Fruit fly (Drosophila melanogaster): ENCODE results near the gene CycD.

The CycD gene

dm6 chrX:15893732-15894264 is 15.7 kb downstream of the CycD start (continued):
- TF ChIP-seq CG14667 (GFP tag; IDR thresholded peaks at IDR 0.05) (no peak), CG15011 (GFP tag; optimal IDR thresholded peaks at IDR 0.05) (no peak), dmrt11E (tag; optimal IDR thresholded peaks at IDR 0.05) (no peak), CG17568 (GFP tag; optimal IDR thresholded peaks at IDR 0.05) (no peak), CG17359 (tag; optimal IDR thresholded peaks at IDR 0.05) (peak; percentile 33), zfh1 (GFP tag; IDR thresholded peaks at IDR 0.05) (no peak), Scr (GFP tag; IDR thresholded peaks at IDR 0.05; ENCODE audit: partially characterized antibody) (no peak), eve (GFP tag; optimal IDR thresholded peaks at IDR 0.05) (no peak), usp (GFP tag; optimal IDR thresholded peaks at IDR 0.05) (no peak), onecut (GFP tag; IDR thresholded peaks at IDR 0.05) (peak; percentile 35; the same call in 1 of the 2 replicates), TFAM (GFP tag; optimal IDR thresholded peaks at IDR 0.05) (no peak), Fer1 (GFP tag; optimal IDR thresholded peaks at IDR 0.05) (peak; percentile 11), dmrt99B (tag; optimal IDR thresholded peaks at IDR 0.05) (no peak), Hmr (GFP tag; optimal IDR thresholded peaks at IDR 0.05) (no peak), hkb (optimal IDR thresholded peaks at IDR 0.05) (no peak), hkb (GFP tag; IDR thresholded peaks at IDR 0.05) (peak; percentile 7; the same call in 1 of the 2 replicates), CG6689 (GFP tag; IDR thresholded peaks at IDR 0.05) (no peak), ase (GFP tag; IDR thresholded peaks at IDR 0.05) (no peak), CG6765 (GFP tag; optimal IDR thresholded peaks at IDR 0.05) (peak; percentile 1), org-1 (GFP tag; optimal IDR thresholded peaks at IDR 0.05) (peak; percentile 25), C15 (GFP tag; IDR thresholded peaks at IDR 0.05) (no peak), Mes4 (GFP tag; optimal IDR thresholded peaks at IDR 0.05) (no peak), CG3407 (GFP tag; optimal IDR thresholded peaks at IDR 0.05) (peak; percentile 39), fru (optimal IDR thresholded peaks at IDR 0.05) (no peak), Vsx1 (GFP tag; optimal IDR thresholded peaks at IDR 0.05) (peak; percentile 1), Dek (tag; optimal IDR thresholded peaks at IDR 0.05) (no peak), sens-2 (GFP tag; IDR thresholded peaks at IDR 0.05) (no peak), sd (tag; optimal IDR thresholded peaks at IDR 0.05) (no peak), run (tag; optimal IDR thresholded peaks at IDR 0.05) (no peak), CG12071 (GFP tag; optimal IDR thresholded peaks at IDR 0.05) (no peak), gfzf (GFP tag; optimal IDR thresholded peaks at IDR 0.05) (no peak), bsh (GFP tag; optimal IDR thresholded peaks at IDR 0.05) (no peak), Ptx1 (GFP tag; IDR thresholded peaks at IDR 0.05) (no peak), crp (GFP tag; optimal IDR thresholded peaks at IDR 0.05) (no peak), B-H2 (GFP tag; optimal IDR thresholded peaks at IDR 0.05) (no peak), CG14965 (GFP tag; optimal IDR thresholded peaks at IDR 0.05; ENCODE audit: borderline replicate concordance) (no peak), mam (GFP tag; optimal IDR thresholded peaks at IDR 0.05) (no peak), CG9609 (GFP tag; optimal IDR thresholded peaks at IDR 0.05) (no peak)

DNA sequence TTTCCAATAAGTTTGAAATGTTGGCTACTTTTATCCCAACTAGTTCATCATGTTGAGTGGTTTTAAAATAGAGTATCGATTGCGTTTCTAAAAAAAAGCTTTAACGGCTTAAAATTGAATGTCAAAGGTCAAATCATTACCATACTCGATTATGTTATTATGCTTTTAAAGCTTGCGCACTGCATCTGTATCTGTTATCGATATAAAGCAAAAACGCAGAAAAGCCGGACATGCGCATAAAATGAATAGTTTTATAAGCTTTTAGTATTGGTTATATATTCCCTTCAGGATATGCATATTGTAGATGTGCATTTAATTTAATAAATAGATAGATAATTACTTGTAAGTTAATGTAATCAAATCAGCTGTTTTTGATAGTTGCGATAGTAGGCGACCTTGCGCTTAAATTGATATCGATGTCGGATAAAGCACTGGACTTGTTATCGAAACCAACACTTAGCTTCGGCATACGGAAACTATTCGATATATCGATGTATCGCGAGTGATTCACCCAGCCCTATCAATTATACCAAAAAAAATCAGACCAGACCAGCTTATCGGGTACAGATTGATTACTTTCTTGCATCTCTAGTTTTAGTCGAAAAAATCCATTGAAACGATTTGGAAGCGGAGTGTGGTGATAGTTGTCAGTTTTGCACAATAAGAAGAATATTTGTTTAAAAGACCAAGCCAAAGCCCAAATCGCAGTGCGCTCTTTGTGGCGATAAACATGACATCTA is 17.7 kb downstream of the CycD start, which contains the start of gene shi:
shi (plus strand) TSS at position 511 of the 740 bp plus-strand sequence.
- TF ChIP-seq CG10979 (tag; optimal IDR thresholded peaks at IDR 0.05) = peak; percentile 1
- TF ChIP-seq Mrtf (GFP tag; IDR thresholded peaks at IDR 0.05) = no peak
- peak; percentile 18 for TF ChIP-seq kay (GFP tag; optimal IDR thresholded peaks at IDR 0.05)
- TF ChIP-seq mld (GFP tag; IDR thresholded peaks at IDR 0.05; ENCODE audit: partially characterized antibody) = peak; percentile 96
- TF ChIP-seq CG7928 (GFP tag; optimal IDR thresholded peaks at IDR 0.05) = peak; percentile 83
- TF ChIP-seq MBD-R2 (GFP tag; IDR thresholded peaks at IDR 0.05) = peak; percentile 47
- peak; percentile 89 for TF ChIP-seq CG15601 (tag; optimal IDR thresholded peaks at IDR 0.05)
- TF ChIP-seq lab (GFP tag; optimal IDR thresholded peaks at IDR 0.05) = peak; percentile 15
- TF ChIP-seq Hr78 (GFP tag; optimal IDR thresholded peaks at IDR 0.05) = peak in 1 of 2 experiments; percentile 100
- TF ChIP-seq B-H1 (GFP tag; IDR thresholded peaks at IDR 0.05) = no peak
- peak; percentile 10 for TF ChIP-seq CG10543 (GFP tag; optimal IDR thresholded peaks at IDR 0.05)
- peak; percentile 88 for TF ChIP-seq sens (GFP tag)
- TF ChIP-seq fru (optimal IDR thresholded peaks at IDR 0.05) = no peak
- peak; percentile 14 for TF ChIP-seq Dad (GFP tag; optimal IDR thresholded peaks at IDR 0.05)

All from whole organism, embryonic.